Fruit fly (Drosophila melanogaster) whole organism, embryonic: Measurements from ENCODE around the gene CG15643.

Experiments used
- Aef1 ChIP-seq: fragments of 200-800 bp; sonication (Bioruptor generic); IDR thresholded peaks from 3 replicates; pipeline ENCODE4 v1.3.6; 2022; ENCODE audit warnings: missing biosample characterization, missing genetic modification characterization
- Bgb ChIP-seq: fragments of 200-800 bp; sonication (Bioruptor generic); IDR thresholded peaks from 2 replicates; pipeline ENCODE4 v1.3.6; 2022; ENCODE audit warnings: missing biosample characterization, missing genetic modification characterization; ENCODE audit not compliant: partially characterized antibody
- CG10462 ChIP-seq: fragments of 200-800 bp; sonication (Bioruptor generic); optimal IDR thresholded peaks from 2 replicates; lab custom pipeline; 2016; ENCODE audit warnings: missing biosample characterization, missing genetic modification characterization
- CG10979 ChIP-seq: fragments of 200-800 bp; sonication (Bioruptor generic); optimal IDR thresholded peaks from 2 replicates; lab custom pipeline; 2018; ENCODE audit warnings: missing biosample characterization, mild to moderate bottlenecking, missing genetic modification characterization, moderate library complexity
- CG11093 ChIP-seq: fragments of 200-800 bp; sonication (Bioruptor generic); IDR thresholded peaks from 3 replicates; pipeline ENCODE4 v1.3.6; 2022; ENCODE audit warnings: missing biosample characterization, missing genetic modification characterization
- CG12104 ChIP-seq: fragments of 200-800 bp; sonication (Bioruptor generic); optimal IDR thresholded peaks from 3 replicates; lab custom pipeline; 2016; ENCODE audit warnings: missing biosample characterization, missing genetic modification characterization
- CG13424 ChIP-seq: fragments of 200-800 bp; sonication (Bioruptor generic); optimal IDR thresholded peaks from 2 replicates; lab custom pipeline; 2019; ENCODE audit warnings: missing biosample characterization, mild to moderate bottlenecking, missing genetic modification characterization, moderate library complexity
- CG14050 ChIP-seq: fragments of 200-800 bp; sonication (Bioruptor generic); IDR thresholded peaks from 3 replicates; pipeline ENCODE4 v1.3.6; 2022; ENCODE audit warnings: missing biosample characterization, missing genetic modification characterization
- CG15696 ChIP-seq: fragments of 200-800 bp; sonication (Bioruptor generic); optimal IDR thresholded peaks from 2 replicates; lab custom pipeline; 2019; ENCODE audit warnings: missing biosample characterization, mild to moderate bottlenecking, missing genetic modification characterization, moderate library complexity
- CG1647 ChIP-seq: fragments of 200-800 bp; sonication (Bioruptor generic); optimal IDR thresholded peaks from 3 replicates; lab custom pipeline; 2016; ENCODE audit warnings: missing biosample characterization, missing genetic modification characterization
- CG1832 ChIP-seq: fragments of 200-800 bp; sonication (Bioruptor generic); optimal IDR thresholded peaks from 2 replicates; lab custom pipeline; 2017; ENCODE audit warnings: missing biosample characterization, mild to moderate bottlenecking, missing genetic modification characterization, inconsistent platforms
- CG2199 ChIP-seq: fragments of 200-800 bp; sonication (Bioruptor generic); IDR thresholded peaks from 3 replicates; pipeline ENCODE4 v1.3.6; 2022; ENCODE audit warnings: missing biosample characterization, missing genetic modification characterization
- CG3995 ChIP-seq: fragments of 200-800 bp; sonication (Bioruptor generic); optimal IDR thresholded peaks from 3 replicates; lab custom pipeline; 2016; ENCODE audit warnings: missing biosample characterization, missing genetic modification characterization
- CG4360 ChIP-seq: fragments of 200-800 bp; sonication (Bioruptor generic); IDR thresholded peaks from 2 replicates; pipeline ENCODE4 v1.3.6; 2022; ENCODE audit warnings: missing biosample characterization, missing genetic modification characterization
- CG4424 ChIP-seq: fragments of 200-800 bp; sonication (Bioruptor generic); optimal IDR thresholded peaks from 3 replicates; lab custom pipeline; 2016; ENCODE audit warnings: missing biosample characterization, missing genetic modification characterization
- CG4854 ChIP-seq: fragments of 200-800 bp; sonication (Bioruptor generic); optimal IDR thresholded peaks from 2 replicates; lab custom pipeline; 2016; ENCODE audit warnings: missing biosample characterization, missing genetic modification characterization, inconsistent platforms
- CG5180 ChIP-seq: fragments of 200-800 bp; sonication (Bioruptor generic); optimal IDR thresholded peaks from 3 replicates; lab custom pipeline; 2017; ENCODE audit warnings: missing biosample characterization, missing genetic modification characterization, mild to moderate bottlenecking, moderate library complexity, missing genetic modification reagents
- CG7987 ChIP-seq: fragments of 200-800 bp; sonication (Bioruptor generic); optimal IDR thresholded peaks from 2 replicates; lab custom pipeline; 2018; ENCODE audit warnings: missing biosample characterization, mild to moderate bottlenecking, missing genetic modification characterization, moderate library complexity
- CG8290 ChIP-seq, 3 experiments: fragments of 200-800 bp; sonication (Bioruptor generic); optimal IDR thresholded peaks; 2 replicates each; lab custom pipeline; 2016 to 2019; ENCODE audit warnings: missing biosample characterization in 3 of 3, missing genetic modification characterization in 3 of 3, mild to moderate bottlenecking in 2 of 3, moderate library complexity in 1 of 3
- CG8478 ChIP-seq: fragments of >200 bp; optimal IDR thresholded peaks from 2 replicates; lab custom pipeline; 2018
- CG9727 ChIP-seq: fragments of 200-800 bp; sonication (Bioruptor generic); optimal IDR thresholded peaks from 3 replicates; lab custom pipeline; 2017; ENCODE audit warnings: missing biosample characterization, mild to moderate bottlenecking, missing genetic modification characterization
- CkIIα-i1 ChIP-seq: fragments of 200-800 bp; sonication (Bioruptor generic); IDR thresholded peaks from 2 replicates; pipeline ENCODE4 v1.3.6; 2022; ENCODE audit warnings: missing biosample characterization, missing genetic modification characterization
- Dbx ChIP-seq: fragments of 200-800 bp; sonication (Bioruptor generic); IDR thresholded peaks from 3 replicates; pipeline ENCODE4 v1.3.6; 2022; ENCODE audit warnings: missing biosample characterization, missing genetic modification characterization
- Deaf1 ChIP-seq: fragments of 200-800 bp; optimal IDR thresholded peaks from 3 replicates; lab custom pipeline; 2019; ENCODE audit warnings: missing biosample characterization, mild to moderate bottlenecking, missing genetic modification characterization, moderate library complexity
- Drgx ChIP-seq: fragments of 200-800 bp; sonication (Bioruptor generic); IDR thresholded peaks from 2 replicates; pipeline ENCODE4 v1.3.6; 2022; ENCODE audit warnings: missing biosample characterization, missing genetic modification characterization
- Ets65A ChIP-seq: fragments of 200-800 bp; sonication (Bioruptor generic); peaks from one replicate; lab custom pipeline; 2016; ENCODE audit warnings: missing biosample characterization, missing genetic modification characterization
- Gug ChIP-seq: fragments of 200-800 bp; sonication (Bioruptor generic); IDR thresholded peaks from 4 replicates; pipeline ENCODE4 v1.3.6; 2022; ENCODE audit warnings: missing biosample characterization, missing genetic modification characterization
- Hey ChIP-seq: fragments of 200-800 bp; sonication (Bioruptor generic); optimal IDR thresholded peaks from 3 replicates; lab custom pipeline; 2018; ENCODE audit warnings: missing biosample characterization, mild to moderate bottlenecking, missing genetic modification characterization
- Jarid2 ChIP-seq: fragments of 200-800 bp; sonication (Bioruptor generic); optimal IDR thresholded peaks from 3 replicates; lab custom pipeline; 2017; ENCODE audit warnings: mild to moderate bottlenecking, missing biosample characterization, missing genetic modification reagents, missing genetic modification characterization
- Med ChIP-seq: fragments of 200-800 bp; sonication (Bioruptor generic); peaks from one replicate; lab custom pipeline; 2016; ENCODE audit warnings: missing biosample characterization, missing genetic modification characterization, mild to moderate bottlenecking, inconsistent platforms, moderate library complexity
- NC2α ChIP-seq: fragments of 200-800 bp; sonication (Bioruptor generic); optimal IDR thresholded peaks from 2 replicates; lab custom pipeline; 2016; ENCODE audit warnings: missing biosample characterization, missing genetic modification characterization
- NFAT ChIP-seq: fragments of 200-800 bp; sonication (Bioruptor generic); IDR thresholded peaks from 2 replicates; pipeline ENCODE4 v1.3.6; 2022; ENCODE audit warnings: missing biosample characterization, missing genetic modification characterization
- Oli ChIP-seq: fragments of 200-800 bp; sonication (Bioruptor generic); optimal IDR thresholded peaks from 2 replicates; lab custom pipeline; 2018; ENCODE audit warnings: missing biosample characterization, mild to moderate bottlenecking, missing genetic modification characterization, moderate library complexity
- Pdp1 ChIP-seq, 2 experiments: fragments of 200-800 bp; sonication (Bioruptor generic); optimal IDR thresholded peaks; 3 replicates each; lab custom pipeline; 2016; ENCODE audit warnings: missing biosample characterization in 2 of 2, missing genetic modification characterization in 2 of 2, mild to moderate bottlenecking in 1 of 2, moderate library complexity in 1 of 2
- Poxn ChIP-seq: fragments of 200-800 bp; sonication (Bioruptor generic); IDR thresholded peaks from 2 replicates; pipeline ENCODE4 v1.3.6; 2022; ENCODE audit warnings: missing biosample characterization, missing genetic modification characterization
- Sox102F ChIP-seq: fragments of 200-800 bp; sonication (Bioruptor generic); optimal IDR thresholded peaks from 2 replicates; lab custom pipeline; 2018; ENCODE audit warnings: missing biosample characterization, mild to moderate bottlenecking, missing genetic modification characterization, moderate library complexity
- bowl ChIP-seq: fragments of 200-800 bp; sonication (Bioruptor generic); IDR thresholded peaks from 2 replicates; pipeline ENCODE4 v1.3.6; 2022; ENCODE audit warnings: missing biosample characterization, missing genetic modification characterization
- cas ChIP-seq: fragments of 200-800 bp; sonication (Bioruptor generic); IDR thresholded peaks from 2 replicates; pipeline ENCODE4 v1.3.6; 2022; ENCODE audit warnings: missing biosample characterization, missing genetic modification characterization
- en ChIP-seq: fragments of 200-800 bp; sonication (Bioruptor generic); optimal IDR thresholded peaks from 2 replicates; lab custom pipeline; 2016; ENCODE audit warnings: missing biosample characterization, missing genetic modification characterization
- ftz-f1 ChIP-seq: fragments of 200-800 bp; sonication (Bioruptor generic); optimal IDR thresholded peaks from 2 replicates; lab custom pipeline; 2016; ENCODE audit warnings: missing biosample characterization, missing genetic modification characterization
- gfzf ChIP-seq: fragments of 200-800 bp; sonication (Bioruptor generic); optimal IDR thresholded peaks from 2 replicates; lab custom pipeline; 2016; ENCODE audit warnings: missing biosample characterization, mild to moderate bottlenecking, missing genetic modification characterization, moderate library complexity
- grau ChIP-seq: fragments of 200-800 bp; optimal IDR thresholded peaks from 3 replicates; lab custom pipeline; 2019; ENCODE audit warnings: missing biosample characterization, mild to moderate bottlenecking, missing genetic modification characterization, moderate library complexity
- jing ChIP-seq: fragments of 200-800 bp; sonication (Bioruptor generic); optimal IDR thresholded peaks from 2 replicates; lab custom pipeline; 2018; ENCODE audit warnings: missing biosample characterization, mild to moderate bottlenecking, missing genetic modification characterization
- onecut ChIP-seq: fragments of 200-800 bp; sonication (Bioruptor generic); IDR thresholded peaks from 2 replicates; pipeline ENCODE4 v1.3.6; 2022; ENCODE audit warnings: missing biosample characterization, missing genetic modification characterization
- p53 ChIP-seq: fragments of 200-800 bp; sonication (Bioruptor generic); optimal IDR thresholded peaks from 2 replicates; lab custom pipeline; 2016; ENCODE audit warnings: missing biosample characterization, missing genetic modification characterization
- pb ChIP-seq: fragments of 200-800 bp; sonication (Bioruptor generic); optimal IDR thresholded peaks from 3 replicates; lab custom pipeline; 2016; ENCODE audit warnings: missing biosample characterization, missing genetic modification characterization
- pfk ChIP-seq: fragments of 200-800 bp; sonication (Bioruptor generic); optimal IDR thresholded peaks from 2 replicates; lab custom pipeline; 2018; ENCODE audit warnings: missing biosample characterization, mild to moderate bottlenecking, missing genetic modification characterization, moderate library complexity
- slou ChIP-seq: fragments of 200-800 bp; sonication (Bioruptor generic); optimal IDR thresholded peaks from 3 replicates; lab custom pipeline; 2016; ENCODE audit warnings: missing biosample characterization, missing genetic modification characterization
- tna ChIP-seq: fragments of 200-800 bp; sonication (Bioruptor generic); IDR thresholded peaks from 2 replicates; pipeline ENCODE4 v1.3.6; 2022; ENCODE audit warnings: missing biosample characterization, missing genetic modification characterization; ENCODE audit not compliant: partially characterized antibody
- unc-4 ChIP-seq: fragments of 200-800 bp; sonication (Bioruptor generic); IDR thresholded peaks from 2 replicates; pipeline ENCODE4 v1.3.6; 2022; ENCODE audit warnings: missing biosample characterization, missing genetic modification characterization; ENCODE audit not compliant: partially characterized antibody
- usp ChIP-seq: fragments of >200 bp; optimal IDR thresholded peaks from 2 replicates; lab custom pipeline; 2017; ENCODE audit warnings: missing biosample characterization, missing genetic modification characterization
- vvl ChIP-seq: fragments of 200-800 bp; sonication (Bioruptor generic); IDR thresholded peaks from 2 replicates; pipeline ENCODE4 v1.3.6; 2022; ENCODE audit warnings: missing biosample characterization, missing genetic modification characterization

The CG15643 gene

DNA sequence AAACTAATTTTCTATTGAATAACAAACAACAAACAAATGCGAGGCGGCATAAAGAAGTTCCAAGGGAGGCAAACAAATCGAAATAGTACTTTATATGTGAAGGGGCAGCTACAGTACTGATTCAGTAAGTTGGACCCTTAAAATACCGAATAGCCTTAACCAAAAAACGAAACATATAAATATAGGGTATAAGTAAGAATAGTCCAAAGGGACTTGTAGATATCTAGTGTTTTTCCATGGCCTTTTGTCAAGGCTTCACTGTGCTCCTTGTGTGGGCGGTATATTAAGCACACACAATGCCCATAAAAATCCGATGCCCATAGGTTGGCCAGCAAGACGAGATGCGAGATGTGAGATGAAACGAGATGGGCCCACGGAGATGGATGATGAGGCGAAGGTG, 39.9 kb downstream of the CG15643 start (continued):
- TF ChIP-seq CG5180: no peak
- peak; percentile 25 to 45 for TF ChIP-seq Pdp1 (GFP tag; optimal IDR thresholded peaks at IDR 0.05; lab: Kevin White, UChicago)
- no peak for TF ChIP-seq CG8290 (GFP tag; optimal IDR thresholded peaks at IDR 0.05; lab: Kevin White, UChicago)
- TF ChIP-seq CG8290 (tag; optimal IDR thresholded peaks at IDR 0.05; lab: Kevin White, UChicago): peak in 1 of 2 experiments; percentile 40
- no peak for TF ChIP-seq jing
- TF ChIP-seq CG10979 (tag; lab: Kevin White, UChicago): peak; percentile 25
- TF ChIP-seq bowl (GFP tag; lab: Robert Waterston, UW): no peak
- TF ChIP-seq Med: peak; percentile 80
- no peak for TF ChIP-seq CG1832 (GFP tag; lab: Kevin White, UChicago)
- TF ChIP-seq CkIIα-i1 (GFP tag; lab: Robert Waterston, UW): no peak
- no peak for TF ChIP-seq CG1647 (GFP tag; lab: Kevin White, UChicago)
- peak; percentile 20; the same call in 2 of the 3 replicates for TF ChIP-seq CG14050 (GFP tag; lab: Robert Waterston, UW)
- 0 out of 3 replicates have a peak, but pooled peaks have one; percentile 41 for TF ChIP-seq Dbx (GFP tag; lab: Robert Waterston, UW)
- no peak for TF ChIP-seq CG11093 (GFP tag; lab: Robert Waterston, UW)
- TF ChIP-seq ftz-f1 (GFP tag; lab: Kevin White, UChicago): no peak
- TF ChIP-seq CG15696 (tag; lab: Kevin White, UChicago): no peak
- peak; percentile 44 for TF ChIP-seq CG13424 (tag; lab: Kevin White, UChicago)
- no peak for TF ChIP-seq pb (GFP tag; lab: Kevin White, UChicago)
- TF ChIP-seq gfzf (GFP tag; lab: Kevin White, UChicago): no peak
- no peak for TF ChIP-seq tna (GFP tag; lab: Robert Waterston, UW)
- TF ChIP-seq NC2α (GFP tag; lab: Kevin White, UChicago): no peak
- TF ChIP-seq CG4854 (GFP tag; lab: Kevin White, UChicago): no peak
- peak; percentile 44; the same call in 1 of the 2 replicates for TF ChIP-seq vvl (GFP tag; lab: Robert Waterston, UW)
- TF ChIP-seq CG12104 (GFP tag; lab: Kevin White, UChicago): no peak
- TF ChIP-seq CG7987 (GFP tag; lab: Kevin White, UChicago): no peak
- no peak for TF ChIP-seq CG4424 (GFP tag; lab: Kevin White, UChicago)
- TF ChIP-seq slou (GFP tag; lab: Kevin White, UChicago): no peak
- no peak for TF ChIP-seq Drgx
- no peak for TF ChIP-seq Bgb
- TF ChIP-seq Aef1: peak; percentile 40; the same call in 2 of the 3 replicates
- TF ChIP-seq pfk (GFP tag; lab: Kevin White, UChicago): no peak
- peak; percentile 51; the same call in 2 of the 4 replicates for TF ChIP-seq Gug
- no peak for TF ChIP-seq unc-4
- no peak for TF ChIP-seq CG10462 (GFP tag; lab: Kevin White, UChicago)
- no peak for TF ChIP-seq en
- no peak for TF ChIP-seq CG2199 (GFP tag; lab: Robert Waterston, UW)
- TF ChIP-seq CG9727 (GFP tag; lab: Kevin White, UChicago): no peak
- TF ChIP-seq Sox102F (GFP tag; lab: Kevin White, UChicago): peak; percentile 62
- peak; percentile 52 for TF ChIP-seq onecut (GFP tag; lab: Robert Waterston, UW)
- peak; percentile 39 for TF ChIP-seq Oli (tag; lab: Kevin White, UChicago)
- TF ChIP-seq NFAT (GFP tag; lab: Robert Waterston, UW): no peak
- TF ChIP-seq cas (GFP tag; lab: Robert Waterston, UW): peak; percentile 22; the same call in 1 of the 2 replicates
- TF ChIP-seq Hey (tag; lab: Kevin White, UChicago): no peak
- no peak for TF ChIP-seq CG3995
- TF ChIP-seq Deaf1 (tag; lab: Kevin White, UChicago): no peak
- TF ChIP-seq Ets65A: peak; percentile 65
- TF ChIP-seq Jarid2 (GFP tag; lab: Kevin White, UChicago): no peak
- TF ChIP-seq CG4360 (GFP tag; lab: Robert Waterston, UW): no peak
- TF ChIP-seq Poxn (GFP tag; lab: Robert Waterston, UW): no peak
- peak; percentile 75 for TF ChIP-seq grau (tag; lab: Kevin White, UChicago)
- TF ChIP-seq usp (GFP tag; lab: Kevin White, UChicago): no peak
- TF ChIP-seq CG8478 (lab: Kevin White, UChicago): no peak
- TF ChIP-seq p53 (GFP tag; lab: Kevin White, UChicago): no peak
